Worm (Caenorhabditis elegans): ENCODE measurements around the gene Y69E1A.8.

DNA sequence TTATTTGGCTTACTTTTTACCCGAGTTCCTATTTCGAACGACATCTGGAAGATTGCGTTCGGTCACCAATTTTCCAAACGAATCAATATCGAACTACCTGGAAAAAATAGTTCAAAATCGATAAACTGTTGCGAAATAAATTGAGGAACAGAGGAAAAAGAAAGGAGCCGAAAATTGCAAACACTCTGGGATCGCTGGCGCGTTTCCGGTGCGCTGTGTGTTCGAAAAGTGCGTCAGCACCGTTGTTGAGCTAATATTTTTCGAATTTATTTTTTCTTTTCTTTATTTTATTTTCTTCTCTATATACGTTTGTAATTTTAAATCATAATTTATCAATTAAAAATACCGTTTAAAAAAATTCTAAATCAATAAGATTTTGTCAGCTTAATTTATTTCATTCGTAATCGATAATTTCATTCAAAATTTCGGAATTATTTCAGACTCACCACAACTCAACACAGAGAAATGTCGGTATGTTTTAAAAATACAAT lies 33.3 kb upstream of the Y69E1A.8 start, which contains the start of the genes dnc-1 and lsm-7:
- TF ChIP-seq nhr-41 (GFP tag; IDR thresholded peaks at IDR 0.05) (no peak), mdl-1 (tag; optimal IDR thresholded peaks at IDR 0.05) (peak in 1 of 2 experiments; percentile 48), lin-15B (tag; optimal IDR thresholded peaks at IDR 0.05) (no peak), unc-130 (GFP tag; optimal IDR thresholded peaks at IDR 0.05) (peak; percentile 6), mep-1 (tag; optimal IDR thresholded peaks at IDR 0.05) (peak; percentile 88), fkh-10 (GFP tag; optimal IDR thresholded peaks at IDR 0.05) (peak; percentile 63), unc-62 (GFP tag; optimal IDR thresholded peaks at IDR 0.05 in 1 of 2) (no peak), unc-62 (tag; optimal IDR thresholded peaks at IDR 0.05) (no peak), lsy-2 (tag; optimal IDR thresholded peaks at IDR 0.05) (peak in 1 of 2 experiments; percentile 91)
